Worm (Caenorhabditis elegans) whole organism, late embryonic: ENCODE results near the gene C01F1.5.

Experiments
- C08G9.2 ChIP-seq: sonication (generic microtip); optimal IDR thresholded peaks from 2 replicates; lab custom pipeline; 2016; ENCODE audit warnings: mild to moderate bottlenecking, missing genetic modification characterization, moderate library complexity, missing compliant biosample characterization
- ahr-1 ChIP-seq: sonication (generic microtip); optimal IDR thresholded peaks from 2 replicates; lab custom pipeline; 2016; ENCODE audit warnings: missing genetic modification characterization, missing compliant biosample characterization
- ama-1 ChIP-seq: fragments of 150-350 bp; optimal IDR thresholded peaks from 2 replicates; lab custom pipeline; 2014
- ceh-22 ChIP-seq: sonication (generic microtip); optimal IDR thresholded peaks from 2 replicates; lab custom pipeline; 2017; ENCODE audit warnings: missing biosample characterization, missing genetic modification characterization
- che-1 ChIP-seq: sonication (generic microtip); optimal IDR thresholded peaks from 2 replicates; lab custom pipeline; 2016; ENCODE audit warnings: mild to moderate bottlenecking, missing genetic modification characterization, missing compliant biosample characterization
- eyg-1 ChIP-seq: sonication (generic microtip); optimal IDR thresholded peaks from 2 replicates; lab custom pipeline; 2016; ENCODE audit warnings: missing genotype, missing genetic modification characterization, missing compliant biosample characterization
- hlh-15 ChIP-seq: sonication (generic microtip); optimal IDR thresholded peaks from 2 replicates; lab custom pipeline; 2016; ENCODE audit warnings: missing genetic modification characterization, missing compliant biosample characterization
- nfya-1 ChIP-seq: sonication (generic microtip); optimal IDR thresholded peaks from 2 replicates; lab custom pipeline; 2017; ENCODE audit warnings: missing genetic modification characterization, mild to moderate bottlenecking, missing compliant biosample characterization, antibody characterized with exemption, moderate library complexity
- nhr-11 ChIP-seq: fragments of 150-350 bp; optimal IDR thresholded peaks from 2 replicates; lab custom pipeline; 2014; ENCODE audit warnings: missing biosample characterization, missing genetic modification characterization
- pha-4 ChIP-seq: fragments of 150-350 bp; optimal IDR thresholded peaks from 2 replicates; lab custom pipeline; 2018; ENCODE audit warnings: missing biosample characterization, missing genetic modification reagents, missing genetic modification characterization
- syd-9 ChIP-seq: sonication (generic microtip); optimal IDR thresholded peaks from 2 replicates; lab custom pipeline; 2016; ENCODE audit warnings: mild to moderate bottlenecking, missing genetic modification characterization, moderate library complexity, missing compliant biosample characterization
- tbx-2 ChIP-seq: sonication (generic microtip); optimal IDR thresholded peaks from 2 replicates; lab custom pipeline; 2016; ENCODE audit warnings: missing genetic modification characterization, missing compliant biosample characterization
- ttx-3 ChIP-seq: sonication (generic microtip); optimal IDR thresholded peaks from 2 replicates; lab custom pipeline; 2016; ENCODE audit warnings: missing genetic modification reagents, missing genetic modification characterization, missing compliant biosample characterization
- unc-42 ChIP-seq: sonication (generic microtip); optimal IDR thresholded peaks from 2 replicates; lab custom pipeline; 2016; ENCODE audit warnings: missing genotype, missing genetic modification characterization, missing compliant biosample characterization

DNA sequence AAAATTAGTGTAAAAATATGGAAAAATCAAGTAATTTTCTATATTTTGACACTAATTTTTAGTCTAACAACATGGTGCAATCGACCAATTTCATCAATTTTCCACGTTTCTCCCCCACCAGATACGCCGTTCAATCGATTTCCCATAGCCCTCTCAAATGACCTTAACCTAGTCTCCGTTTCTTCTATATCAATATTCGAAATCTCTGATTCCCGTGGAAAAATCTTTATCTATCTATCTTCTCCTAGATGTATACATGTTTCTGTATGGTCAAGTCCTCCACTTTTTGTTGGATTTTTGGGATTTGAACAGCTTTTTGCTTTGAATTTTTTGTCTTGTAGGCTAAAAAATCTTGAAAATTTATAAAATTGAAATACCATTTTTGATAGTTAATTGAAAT is 12.5 kb upstream of the C01F1.5 start:
- TF ChIP-seq ahr-1, result no peak
- no peak for TF ChIP-seq ttx-3 (tag; lab: Kevin White, UChicago)
- TF ChIP-seq C08G9.2 (tag; lab: Kevin White, UChicago), result no peak
- TF ChIP-seq nhr-11 (tag; lab: Kevin White, UChicago), result no peak
- no peak for TF ChIP-seq eyg-1 (tag; lab: Kevin White, UChicago)
- TF ChIP-seq pha-4 (tag; lab: Kevin White, UChicago), result no peak
- no peak for TF ChIP-seq tbx-2
- no peak for TF ChIP-seq che-1 (tag; lab: Kevin White, UChicago)
- no peak for TF ChIP-seq unc-42 (tag; lab: Kevin White, UChicago)
- no peak for TF ChIP-seq ama-1
- TF ChIP-seq ceh-22, result no peak
- TF ChIP-seq hlh-15, result no peak
- no peak for TF ChIP-seq syd-9 (tag; lab: Kevin White, UChicago)
- TF ChIP-seq nfya-1 (tag; lab: Kevin White, UChicago), result no peak
